Fruit fly (Drosophila melanogaster) whole organism, prepupa: ENCODE measurements around the gene Arpc4.

ENCODE experiments used
- Blimp-1 ChIP-seq: fragments of 200-800 bp; sonication (Bioruptor generic); optimal IDR thresholded peaks from 3 replicates; lab custom pipeline; 2017; ENCODE audit warnings: missing biosample characterization, missing genetic modification characterization, mild to moderate bottlenecking, moderate library complexity, missing genetic modification reagents
- CG10631 ChIP-seq: fragments of 200-800 bp; sonication (Bioruptor generic); optimal IDR thresholded peaks from 2 replicates; lab custom pipeline; 2016; ENCODE audit warnings: missing biosample characterization, missing genetic modification characterization
- CG10669 ChIP-seq: fragments of 200-800 bp; sonication (Bioruptor generic); optimal IDR thresholded peaks from 3 replicates; lab custom pipeline; 2018; ENCODE audit warnings: missing biosample characterization, mild to moderate bottlenecking, missing genetic modification characterization, moderate library complexity
- CG11762 ChIP-seq: fragments of 200-800 bp; sonication (Bioruptor generic); optimal IDR thresholded peaks from 3 replicates; lab custom pipeline; 2016; ENCODE audit warnings: missing biosample characterization, missing genetic modification characterization; ENCODE audit not compliant: insufficient read depth
- CG15336 ChIP-seq: fragments of 200-800 bp; sonication (Bioruptor generic); IDR thresholded peaks from 2 replicates; pipeline ENCODE4 v1.3.6; 2022; ENCODE audit warnings: missing biosample characterization, missing genetic modification characterization
- CG1621 ChIP-seq: fragments of 200-800 bp; sonication (Bioruptor generic); optimal IDR thresholded peaks from 3 replicates; lab custom pipeline; 2018; ENCODE audit warnings: missing biosample characterization, mild to moderate bottlenecking, missing genetic modification characterization
- CG32006 ChIP-seq: fragments of 200-800 bp; sonication (Bioruptor generic); optimal IDR thresholded peaks from 3 replicates; lab custom pipeline; 2017; ENCODE audit warnings: missing biosample characterization, mild to moderate bottlenecking, missing genetic modification characterization
- CG3919 ChIP-seq: fragments of 200-800 bp; sonication (Bioruptor generic); optimal IDR thresholded peaks from 3 replicates; lab custom pipeline; 2016; ENCODE audit warnings: missing biosample characterization, missing genetic modification characterization
- CG6163 ChIP-seq: fragments of 200-800 bp; sonication (Bioruptor generic); IDR thresholded peaks from 3 replicates; pipeline ENCODE4 v1.3.6; 2022; ENCODE audit warnings: missing biosample characterization, missing genetic modification characterization
- CG7368 ChIP-seq: fragments of 200-800 bp; sonication (Bioruptor generic); optimal IDR thresholded peaks from 3 replicates; lab custom pipeline; 2016; ENCODE audit warnings: missing biosample characterization, missing genetic modification characterization
- CG8319 ChIP-seq: fragments of 200-800 bp; sonication (Bioruptor generic); optimal IDR thresholded peaks from 3 replicates; lab custom pipeline; 2016; ENCODE audit warnings: missing biosample characterization, missing genetic modification characterization
- CG8632 ChIP-seq: fragments of 200-800 bp; sonication (Bioruptor generic); optimal IDR thresholded peaks from 3 replicates; lab custom pipeline; 2016; ENCODE audit warnings: missing biosample characterization, missing genetic modification characterization
- Eip75B ChIP-seq: fragments of 200-800 bp; sonication (Bioruptor generic); optimal IDR thresholded peaks from 3 replicates; lab custom pipeline; 2016; ENCODE audit warnings: missing biosample characterization, missing genetic modification characterization
- Eip93F ChIP-seq: fragments of 200-800 bp; sonication (Bioruptor generic); optimal IDR thresholded peaks from 2 replicates; lab custom pipeline; 2016; ENCODE audit warnings: missing biosample characterization, mild to moderate bottlenecking, missing genetic modification characterization
- Ets21C ChIP-seq: fragments of 200-800 bp; sonication (Bioruptor generic); optimal IDR thresholded peaks from 3 replicates; lab custom pipeline; 2016; ENCODE audit warnings: missing biosample characterization, missing genetic modification characterization
- Hr39 ChIP-seq: fragments of 200-800 bp; sonication (Bioruptor generic); optimal IDR thresholded peaks from 2 replicates; lab custom pipeline; 2016; ENCODE audit warnings: missing biosample characterization, missing genetic modification characterization
- Hr4 ChIP-seq: fragments of 200-800 bp; sonication (Bioruptor generic); optimal IDR thresholded peaks from 3 replicates; lab custom pipeline; 2016; ENCODE audit warnings: missing biosample characterization, missing genetic modification characterization
- Lpt ChIP-seq: fragments of 200-800 bp; sonication (Bioruptor generic); optimal IDR thresholded peaks from 3 replicates; lab custom pipeline; 2016; ENCODE audit warnings: missing biosample characterization, missing genetic modification characterization
- Met ChIP-seq: fragments of 200-800 bp; sonication (Bioruptor generic); optimal IDR thresholded peaks from 3 replicates; lab custom pipeline; 2016; ENCODE audit warnings: missing biosample characterization, missing genetic modification characterization
- Sox14 ChIP-seq: fragments of 200-800 bp; sonication (Bioruptor generic); optimal IDR thresholded peaks from 3 replicates; lab custom pipeline; 2016; ENCODE audit warnings: missing biosample characterization, missing genetic modification characterization
- acj6 ChIP-seq: fragments of 200-800 bp; sonication (Bioruptor generic); optimal IDR thresholded peaks from 3 replicates; lab custom pipeline; 2016; ENCODE audit warnings: missing biosample characterization, missing genetic modification characterization
- dsx ChIP-seq: fragments of 200-800 bp; optimal IDR thresholded peaks from 3 replicates; lab custom pipeline; 2019; ENCODE audit warnings: missing biosample characterization, mild to moderate bottlenecking, missing genetic modification characterization, moderate library complexity; ENCODE audit not compliant: poor library complexity, severe bottlenecking
- eg ChIP-seq: fragments of 200-800 bp; sonication (Bioruptor generic); IDR thresholded peaks from 3 replicates; pipeline ENCODE4 v1.3.6; 2022; ENCODE audit warnings: missing biosample characterization, missing genetic modification characterization
- esn ChIP-seq: fragments of 200-800 bp; sonication (Bioruptor generic); optimal IDR thresholded peaks from 2 replicates; lab custom pipeline; 2016; ENCODE audit warnings: missing biosample characterization, mild to moderate bottlenecking, missing genetic modification characterization, moderate library complexity
- fd59A ChIP-seq: fragments of 200-800 bp; sonication (Bioruptor generic); optimal IDR thresholded peaks from 2 replicates; lab custom pipeline; 2017; ENCODE audit warnings: missing biosample characterization, mild to moderate bottlenecking, missing genetic modification characterization, missing genetic modification reagents
- fd85E ChIP-seq: fragments of 200-800 bp; sonication (Bioruptor generic); optimal IDR thresholded peaks from 3 replicates; lab custom pipeline; 2016; ENCODE audit warnings: missing biosample characterization, missing genetic modification characterization
- net ChIP-seq: fragments of 200-800 bp; sonication (Bioruptor generic); optimal IDR thresholded peaks from 3 replicates; lab custom pipeline; 2016; ENCODE audit warnings: missing biosample characterization, missing genetic modification characterization
- pdm3 ChIP-seq: fragments of 200-800 bp; sonication (Bioruptor generic); optimal IDR thresholded peaks from 3 replicates; lab custom pipeline; 2016; ENCODE audit warnings: missing biosample characterization, missing genetic modification characterization
- spab ChIP-seq: fragments of 200-800 bp; sonication (Bioruptor generic); optimal IDR thresholded peaks from 2 replicates; lab custom pipeline; 2017; ENCODE audit warnings: missing biosample characterization, mild to moderate bottlenecking, missing genetic modification characterization, missing genetic modification reagents
- ss ChIP-seq, 2 experiments: fragments of 200-800 bp; sonication (Bioruptor generic); optimal IDR thresholded peaks; 2 replicates in 1 of 2; 3 replicates in 1 of 2; lab custom pipeline; 2017 to 2018; ENCODE audit warnings: mild to moderate bottlenecking in 2 of 2, missing biosample characterization in 2 of 2, missing genetic modification characterization in 2 of 2, moderate library complexity in 1 of 2
- svp ChIP-seq: fragments of 200-800 bp; sonication (Bioruptor generic); peaks from one replicate; lab custom pipeline; 2016; ENCODE audit warnings: missing biosample characterization, missing genetic modification characterization
- topi ChIP-seq: fragments of 200-800 bp; sonication (Bioruptor generic); optimal IDR thresholded peaks from 3 replicates; lab custom pipeline; 2016; ENCODE audit warnings: missing biosample characterization, missing genetic modification characterization

Gene Arpc4

DNA sequence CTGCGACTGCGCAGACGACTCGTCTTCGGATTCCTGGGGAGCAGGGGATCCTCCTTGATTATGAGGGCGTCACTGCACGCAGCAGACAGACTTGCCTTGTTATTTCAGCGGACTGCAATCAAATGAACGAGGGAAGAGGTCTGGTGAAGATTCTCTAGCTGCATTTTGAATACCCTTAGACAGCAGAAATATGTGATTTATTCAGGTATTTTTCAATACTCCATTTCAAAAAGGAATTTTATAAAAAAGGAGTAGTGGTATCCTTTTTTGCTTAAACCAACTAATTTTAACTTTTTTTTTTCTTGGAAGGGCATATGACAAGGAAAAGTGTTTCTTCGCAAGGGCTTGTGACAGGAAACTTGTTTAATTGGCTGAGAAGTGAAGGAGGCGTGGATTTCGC lies 40.8 kb downstream of the Arpc4 start (continued):
- TF ChIP-seq Eip93F (no peak), Hr4 (GFP tag; lab: Kevin White, UChicago) (no peak), fd59A (peak; percentile 70), CG15336 (GFP tag; lab: Robert Waterston, UW) (no peak), Ets21C (GFP tag; lab: Kevin White, UChicago) (peak; percentile 60), Blimp-1 (GFP tag; lab: Kevin White, UChicago) (peak; percentile 6), CG10669 (peak; percentile 78), fd85E (GFP tag; lab: Kevin White, UChicago) (no peak), Hr39 (GFP tag; lab: Kevin White, UChicago) (peak; percentile 84), Sox14 (GFP tag; lab: Kevin White, UChicago) (peak; percentile 80), CG7368 (GFP tag; lab: Kevin White, UChicago) (peak; percentile 57), eg (no peak), svp (GFP tag; lab: Kevin White, UChicago) (peak; percentile 90), Met (GFP tag; lab: Kevin White, UChicago) (peak; percentile 78)

DNA sequence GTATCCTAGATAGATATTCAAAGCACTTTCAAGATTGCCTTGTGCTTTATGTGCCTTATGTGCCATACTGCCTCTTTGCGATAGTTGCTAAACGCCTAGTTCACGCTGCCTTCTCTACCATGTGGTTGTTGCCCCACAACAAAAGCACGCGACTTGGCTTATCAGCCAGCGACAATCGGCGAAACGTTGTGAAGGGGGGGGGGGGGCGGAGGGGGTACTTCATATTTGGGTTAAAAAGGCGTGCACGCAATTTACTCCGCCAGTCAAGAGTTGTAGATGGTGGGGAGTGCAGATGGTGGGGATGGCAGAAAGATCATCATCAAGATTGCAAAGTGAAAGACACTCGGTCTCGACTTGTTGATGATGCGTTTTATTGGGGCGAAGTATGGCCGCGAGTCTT lies 44.2 kb downstream of the Arpc4 start:
- 0 out of 3 replicates have a peak, but pooled peaks have one; percentile 20 for TF ChIP-seq CG6163 (GFP tag; lab: Robert Waterston, UW)
- TF ChIP-seq ss (GFP tag; optimal IDR thresholded peaks at IDR 0.05; lab: Kevin White, UChicago): peak in 1 of 2 experiments; percentile 84
- no peak for TF ChIP-seq CG10669
- TF ChIP-seq CG8632 (GFP tag; lab: Kevin White, UChicago): no peak
- 0 out of 3 replicates have a peak, but pooled peaks have one; percentile 6 for TF ChIP-seq eg
- no peak for TF ChIP-seq Eip75B
- TF ChIP-seq CG32006 (GFP tag; lab: Kevin White, UChicago): peak; percentile 35

- TF ChIP-seq acj6 (GFP tag; lab: Kevin White, UChicago): no peak
- peak; percentile 66 for TF ChIP-seq svp (GFP tag; lab: Kevin White, UChicago)
- TF ChIP-seq, all 60 proteins: peak for 1
Measured at dm6 chr2L:6171166-6171565, 46.2 kb downstream of the Arpc4 start.

DNA sequence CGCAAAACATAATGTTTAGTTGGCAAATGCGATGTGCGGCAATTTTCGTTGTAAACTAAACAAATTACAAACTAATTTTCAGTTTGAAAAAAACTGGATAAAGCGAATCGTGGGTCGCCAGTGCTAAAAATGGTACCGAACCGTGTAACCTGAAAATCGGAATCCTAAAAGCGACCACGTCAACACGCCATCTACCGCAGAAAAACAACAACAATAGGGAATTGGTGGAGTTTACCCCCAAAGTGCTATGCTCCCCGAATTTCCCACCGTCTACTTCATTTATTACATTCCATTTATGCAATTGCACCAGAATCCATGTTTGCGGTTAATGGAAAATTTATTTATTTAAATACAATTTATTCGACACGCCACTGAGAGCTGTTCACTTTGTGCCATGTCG lies 48.1 kb downstream of the Arpc4 start:
- no peak for TF ChIP-seq CG11762 (GFP tag; lab: Kevin White, UChicago)
- TF ChIP-seq dsx (GFP tag; lab: Kevin White, UChicago): no peak
- no peak for TF ChIP-seq CG8319
- no peak for TF ChIP-seq Sox14 (GFP tag; lab: Kevin White, UChicago)
- TF ChIP-seq net (GFP tag; lab: Kevin White, UChicago): no peak
- no peak for TF ChIP-seq CG6163 (GFP tag; lab: Robert Waterston, UW)
- TF ChIP-seq topi (GFP tag; lab: Kevin White, UChicago): no peak
- no peak for TF ChIP-seq CG15336 (GFP tag; lab: Robert Waterston, UW)
- TF ChIP-seq acj6 (GFP tag; lab: Kevin White, UChicago): no peak
- no peak for TF ChIP-seq pdm3 (GFP tag; lab: Kevin White, UChicago)
- no peak for TF ChIP-seq eg
- no peak for TF ChIP-seq Lpt (GFP tag; lab: Kevin White, UChicago)
- TF ChIP-seq spab (GFP tag; lab: Kevin White, UChicago): no peak
- no peak for TF ChIP-seq CG7368 (GFP tag; lab: Kevin White, UChicago)
- no peak for TF ChIP-seq CG10631 (GFP tag; lab: Kevin White, UChicago)
- no peak for TF ChIP-seq Met (GFP tag; lab: Kevin White, UChicago)
- TF ChIP-seq esn: no peak
- TF ChIP-seq CG1621 (tag; lab: Kevin White, UChicago): no peak
- TF ChIP-seq CG3919 (GFP tag; lab: Kevin White, UChicago): no peak
